Worm (Caenorhabditis elegans) whole organism, L2 larva: ENCODE measurements around the gene pqn-16.

Source experiments
- fos-1 ChIP-seq: fragments of 150-350 bp; optimal IDR thresholded peaks from 2 replicates; lab custom pipeline; 2014; ENCODE audit warnings: missing biosample characterization, missing genetic modification characterization
- nhr-10 ChIP-seq: sonication (generic microtip); optimal IDR thresholded peaks from 2 replicates; lab custom pipeline; 2017; ENCODE audit warnings: missing biosample characterization, missing genetic modification characterization
- nhr-77 ChIP-seq: fragments of 150-350 bp; optimal IDR thresholded peaks from 2 replicates; lab custom pipeline; 2014; ENCODE audit warnings: missing biosample characterization, missing genetic modification characterization
- snpc-4 ChIP-seq: fragments of 150-350 bp; optimal IDR thresholded peaks from 2 replicates; lab custom pipeline; 2014; ENCODE audit warnings: missing biosample characterization, missing genetic modification characterization

DNA sequence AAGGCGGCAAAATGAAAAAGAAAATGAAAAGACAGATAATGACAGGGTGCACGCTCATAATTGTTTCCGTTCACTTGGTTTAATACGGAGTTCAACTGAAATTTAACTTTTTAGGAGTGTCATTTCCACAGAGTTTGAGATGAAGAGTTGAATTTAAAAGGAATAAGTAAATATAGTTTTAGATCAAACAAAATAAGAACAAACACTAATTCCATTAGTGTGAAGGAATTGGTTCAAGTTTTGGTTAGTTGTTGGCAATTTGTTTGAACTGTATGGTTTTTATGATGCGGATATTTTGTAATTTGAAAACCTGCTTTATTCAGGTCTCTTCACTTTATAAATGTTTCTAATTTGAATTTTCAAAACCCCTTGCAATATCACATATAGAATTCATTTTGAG, 17.2 kb upstream of the pqn-16 start, which contains the start of gene B0222.15:
- TF ChIP-seq nhr-77 (no peak), snpc-4 (no peak), fos-1 (tag; lab: Kevin White, UChicago) (no peak), nhr-10 (tag; lab: Kevin White, UChicago) (no peak)
